Worm (Caenorhabditis elegans): ENCODE measurements around the gene F09F7.5.

DNA sequence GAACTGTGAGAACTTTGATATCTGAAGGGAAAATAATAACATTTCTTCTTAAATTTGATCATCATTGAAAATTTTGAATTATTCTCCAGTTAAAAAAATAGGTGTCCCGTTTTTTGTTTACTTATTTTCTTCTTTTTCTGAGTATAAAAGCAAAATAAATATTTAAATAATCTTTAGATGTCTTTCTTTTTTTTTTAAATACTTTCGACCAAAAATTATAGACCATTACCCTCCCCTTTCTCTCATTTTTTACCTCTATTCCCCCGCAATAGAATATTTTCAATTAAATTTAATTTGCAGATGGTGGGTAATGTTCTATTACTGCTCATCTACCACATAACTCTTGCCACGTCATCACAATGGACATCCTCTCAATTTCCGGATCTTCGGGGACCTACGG, 26.9 kb downstream of the F09F7.5 start, which contains the start of gene molo-1:
- TF ChIP-seq ama-1 (optimal IDR thresholded peaks at IDR 0.05) (no peak), ceh-9 (tag; optimal IDR thresholded peaks at IDR 0.05) (no peak), hlh-30 (tag; optimal IDR thresholded peaks at IDR 0.05; ENCODE audit: insufficient read depth) (no peak), nhr-11 (tag; optimal IDR thresholded peaks at IDR 0.05) (no peak), pqm-1 (tag; optimal IDR thresholded peaks at IDR 0.05) (no peak), dve-1 (tag; optimal IDR thresholded peaks at IDR 0.05) (no peak), nfya-1 (tag; optimal IDR thresholded peaks at IDR 0.05) (no peak), pax-1 (tag; optimal IDR thresholded peaks at IDR 0.05) (no peak), lin-11 (tag; optimal IDR thresholded peaks at IDR 0.05) (no peak)

All from whole organism, late embryonic.